Worm (Caenorhabditis elegans) whole organism, mixed stage, embryonic: ENCODE measurements around the gene mrp-5.

Experiments used
- blmp-1 ChIP-seq: fragments of 150-350 bp; optimal IDR thresholded peaks from 2 replicates; lab custom pipeline; 2014; ENCODE audit warnings: missing biosample characterization, missing genetic modification characterization
- elt-1 ChIP-seq: sonication (generic microtip); optimal IDR thresholded peaks from 2 replicates; lab custom pipeline; 2017; ENCODE audit warnings: missing genetic modification characterization, mild to moderate bottlenecking, missing compliant biosample characterization, antibody characterized with exemption, moderate library complexity, borderline replicate concordance; ENCODE audit not compliant: insufficient read depth
- lin-13 ChIP-seq: fragments of 150-350 bp; optimal IDR thresholded peaks from 2 replicates; lab custom pipeline; 2014; ENCODE audit warnings: missing biosample characterization, missing genetic modification characterization
- lsy-2 ChIP-seq: fragments of 150-350 bp; optimal IDR thresholded peaks from 2 replicates; lab custom pipeline; 2014; ENCODE audit warnings: missing biosample characterization, missing genetic modification characterization
- mep-1 ChIP-seq: fragments of 150-350 bp; optimal IDR thresholded peaks from 2 replicates; lab custom pipeline; 2017; ENCODE audit warnings: missing biosample characterization, missing genetic modification reagents, missing genetic modification characterization, inconsistent platforms
- nhr-12 ChIP-seq: fragments of 150-350 bp; optimal IDR thresholded peaks from 2 replicates; lab custom pipeline; 2014; ENCODE audit warnings: missing biosample characterization, missing genetic modification characterization
- ztf-11 ChIP-seq: fragments of 150-350 bp; optimal IDR thresholded peaks from 2 replicates; lab custom pipeline; 2014; ENCODE audit warnings: missing biosample characterization, missing genetic modification characterization

DNA sequence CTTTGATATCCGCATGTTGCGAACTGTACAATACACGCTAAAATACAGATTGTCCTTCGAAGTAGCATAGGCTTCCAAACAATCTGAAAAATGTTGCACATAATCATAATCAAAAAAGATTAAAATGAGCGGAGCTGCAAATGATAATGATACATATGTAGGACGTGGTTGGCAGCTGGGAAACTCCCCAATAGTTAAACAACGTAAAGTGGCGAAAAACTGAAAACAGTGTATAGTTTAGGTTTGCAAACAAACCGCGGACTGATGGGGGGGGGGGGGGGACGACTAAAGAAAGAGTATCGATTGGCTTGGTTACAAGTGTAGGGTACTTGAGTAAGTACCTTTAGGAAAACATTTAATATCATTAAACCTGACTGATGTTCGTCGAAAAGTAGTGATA lies 41.0 kb downstream of the mrp-5 start, which contains the start of gene hex-5:
- no peak for TF ChIP-seq ztf-11 (tag; lab: Kevin White, UChicago)
- TF ChIP-seq blmp-1 (tag; lab: Kevin White, UChicago), result no peak
- no peak for TF ChIP-seq lin-13 (tag; lab: Kevin White, UChicago)
- TF ChIP-seq mep-1 (tag; lab: Kevin White, UChicago), result no peak
- TF ChIP-seq nhr-12 (tag; lab: Kevin White, UChicago), result no peak
- TF ChIP-seq lsy-2 (tag; lab: Kevin White, UChicago), result no peak
- no peak for TF ChIP-seq elt-1 (tag; lab: Kevin White, UChicago)
